Worm (Caenorhabditis elegans) whole organism, early embryonic: ENCODE measurements around the gene idpp-3.

Experiments
- F13C5.2 ChIP-seq: sonication (generic microtip); optimal IDR thresholded peaks from 2 replicates; lab custom pipeline; 2017; ENCODE audit warnings: mild to moderate bottlenecking, missing genetic modification characterization, inconsistent platforms, missing compliant biosample characterization
- ama-1 ChIP-seq: fragments of 150-350 bp; optimal IDR thresholded peaks from 2 replicates; lab custom pipeline; 2014
- ceh-36 ChIP-seq: sonication (generic microtip); optimal IDR thresholded peaks from 2 replicates; lab custom pipeline; 2016; ENCODE audit warnings: missing genetic modification characterization, inconsistent platforms, missing compliant biosample characterization
- flt-1 ChIP-seq: fragments of 200-800 bp; sonication (Bioruptor generic); IDR thresholded peaks from 2 replicates; pipeline ENCODE4 v1.3.6; 2022; ENCODE audit warnings: missing genetic modification characterization, missing compliant biosample characterization
- hmg-4 ChIP-seq: fragments of 200-800 bp; sonication (Bioruptor generic); optimal IDR thresholded peaks from 2 replicates; lab custom pipeline; 2018; ENCODE audit warnings: mild to moderate bottlenecking, missing genetic modification characterization, missing compliant biosample characterization
- scrt-1 ChIP-seq: fragments of 200-800 bp; sonication (Bioruptor generic); IDR thresholded peaks from 2 replicates; pipeline ENCODE4 v1.3.6; 2022; ENCODE audit warnings: missing genetic modification characterization, missing compliant biosample characterization

DNA sequence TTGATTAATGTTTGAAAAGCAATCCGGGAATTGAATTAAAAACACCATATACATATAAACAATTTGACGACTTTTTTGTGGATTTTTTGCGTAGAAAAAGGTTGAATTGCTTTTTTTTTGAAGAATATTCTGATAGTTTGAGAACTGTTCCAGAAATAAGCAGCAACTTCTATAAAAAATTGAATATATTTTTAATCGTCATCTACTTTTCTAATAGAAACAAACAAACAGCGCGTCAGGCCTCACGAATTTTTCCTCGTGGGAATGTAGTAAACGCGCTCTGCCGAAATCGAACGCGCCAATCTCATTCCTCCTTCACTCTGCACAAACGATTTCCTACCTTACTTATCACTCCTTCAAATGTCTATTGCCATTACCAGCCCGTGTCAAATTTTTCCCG, 2.9 kb upstream of the idpp-3 start, which contains the start of gene rgs-11:
- no peak for TF ChIP-seq scrt-1 (GFP tag; lab: Robert Waterston, UW)
- TF ChIP-seq ceh-36 (tag; lab: Kevin White, UChicago): no peak
- TF ChIP-seq F13C5.2 (tag; lab: Kevin White, UChicago): no peak
- TF ChIP-seq flt-1 (GFP tag; lab: Robert Waterston, UW): no peak
- TF ChIP-seq ama-1: no peak
- TF ChIP-seq hmg-4: no peak
